Worm (Caenorhabditis elegans) whole organism, late embryonic: Measurements from ENCODE around the gene syx-18.

Source experiments
- C38D4.7 ChIP-seq: fragments of 200-800 bp; sonication (Bioruptor generic); optimal IDR thresholded peaks from 2 replicates; lab custom pipeline; 2018; ENCODE audit warnings: mild to moderate bottlenecking, missing genetic modification characterization, moderate library complexity, missing compliant biosample characterization
- F13H6.1 ChIP-seq: sonication (generic microtip); optimal IDR thresholded peaks from 2 replicates; lab custom pipeline; 2016; ENCODE audit warnings: missing genetic modification characterization, missing compliant biosample characterization
- K02D7.2 ChIP-seq: sonication (generic microtip); optimal IDR thresholded peaks from 2 replicates; lab custom pipeline; 2017; ENCODE audit warnings: mild to moderate bottlenecking, missing genetic modification characterization, missing compliant biosample characterization
- ama-1 ChIP-seq: fragments of 150-350 bp; optimal IDR thresholded peaks from 2 replicates; lab custom pipeline; 2014
- ceh-14 ChIP-seq: sonication (generic microtip); optimal IDR thresholded peaks from 2 replicates; lab custom pipeline; 2016; ENCODE audit warnings: missing genotype, missing genetic modification characterization, missing compliant biosample characterization
- ceh-19 ChIP-seq: fragments of 200-800 bp; sonication (Bioruptor generic); optimal IDR thresholded peaks from 2 replicates; lab custom pipeline; 2018; ENCODE audit warnings: mild to moderate bottlenecking, missing genetic modification characterization, missing compliant biosample characterization
- ceh-22 ChIP-seq: sonication (generic microtip); optimal IDR thresholded peaks from 2 replicates; lab custom pipeline; 2017; ENCODE audit warnings: missing biosample characterization, missing genetic modification characterization
- ceh-30 ChIP-seq: fragments of 150-350 bp; optimal IDR thresholded peaks from 2 replicates; lab custom pipeline; 2014; ENCODE audit warnings: missing biosample characterization, missing genetic modification characterization
- ceh-34 ChIP-seq: sonication (generic microtip); optimal IDR thresholded peaks from 2 replicates; lab custom pipeline; 2016; ENCODE audit warnings: mild to moderate bottlenecking, missing genetic modification characterization, missing compliant biosample characterization
- ceh-45 ChIP-seq: fragments of 200-800 bp; sonication (Bioruptor generic); IDR thresholded peaks from 2 replicates; pipeline ENCODE4 v1.3.6; 2022; ENCODE audit warnings: missing genetic modification reagents, missing genetic modification characterization, missing compliant biosample characterization
- ceh-48 ChIP-seq: sonication (generic microtip); optimal IDR thresholded peaks from 2 replicates; lab custom pipeline; 2016; ENCODE audit warnings: missing genetic modification characterization, inconsistent platforms, missing compliant biosample characterization
- ceh-6 ChIP-seq: fragments of 200-800 bp; sonication (Bioruptor generic); optimal IDR thresholded peaks from 2 replicates; lab custom pipeline; 2018; ENCODE audit warnings: mild to moderate bottlenecking, missing genetic modification characterization, missing compliant biosample characterization
- ceh-9 ChIP-seq: sonication (generic microtip); optimal IDR thresholded peaks from 2 replicates; lab custom pipeline; 2016; ENCODE audit warnings: mild to moderate bottlenecking, missing genetic modification characterization, inconsistent platforms, missing compliant biosample characterization
- che-1 ChIP-seq: sonication (generic microtip); optimal IDR thresholded peaks from 2 replicates; lab custom pipeline; 2016; ENCODE audit warnings: mild to moderate bottlenecking, missing genetic modification characterization, missing compliant biosample characterization
- dmd-4 ChIP-seq: sonication (generic microtip); optimal IDR thresholded peaks from 2 replicates; lab custom pipeline; 2016; ENCODE audit warnings: borderline replicate concordance, missing genetic modification characterization, missing compliant biosample characterization
- eyg-1 ChIP-seq: sonication (generic microtip); optimal IDR thresholded peaks from 2 replicates; lab custom pipeline; 2016; ENCODE audit warnings: missing genotype, missing genetic modification characterization, missing compliant biosample characterization
- fkh-10 ChIP-seq: fragments of 150-350 bp; optimal IDR thresholded peaks from 2 replicates; lab custom pipeline; 2014; ENCODE audit warnings: missing biosample characterization, missing genetic modification reagents, missing genetic modification characterization
- fkh-6 ChIP-seq: sonication (generic microtip); optimal IDR thresholded peaks from 2 replicates; lab custom pipeline; 2016; ENCODE audit warnings: missing genetic modification characterization, missing compliant biosample characterization
- gmeb-2 ChIP-seq: sonication (generic microtip); optimal IDR thresholded peaks from 2 replicates; lab custom pipeline; 2016; ENCODE audit warnings: missing genetic modification characterization, inconsistent platforms, missing compliant biosample characterization
- hlh-13 ChIP-seq: fragments of 200-800 bp; sonication (Bioruptor generic); optimal IDR thresholded peaks from 2 replicates; lab custom pipeline; 2018; ENCODE audit warnings: mild to moderate bottlenecking, missing genetic modification characterization, missing compliant biosample characterization
- hlh-15 ChIP-seq: sonication (generic microtip); optimal IDR thresholded peaks from 2 replicates; lab custom pipeline; 2016; ENCODE audit warnings: missing genetic modification characterization, missing compliant biosample characterization
- hlh-6 ChIP-seq: sonication (generic microtip); optimal IDR thresholded peaks from 2 replicates; lab custom pipeline; 2016; ENCODE audit warnings: missing genotype, missing genetic modification characterization, missing compliant biosample characterization
- hlh-8 ChIP-seq: sonication (generic microtip); optimal IDR thresholded peaks from 2 replicates; lab custom pipeline; 2016; ENCODE audit warnings: missing genotype, missing genetic modification characterization, missing compliant biosample characterization
- lim-6 ChIP-seq: sonication (generic microtip); optimal IDR thresholded peaks from 2 replicates; lab custom pipeline; 2016; ENCODE audit warnings: missing genetic modification characterization, missing compliant biosample characterization
- mec-3 ChIP-seq: sonication (generic microtip); optimal IDR thresholded peaks from 2 replicates; lab custom pipeline; 2016; ENCODE audit warnings: borderline replicate concordance, missing genetic modification characterization, missing compliant biosample characterization
- nfya-1 ChIP-seq: sonication (generic microtip); optimal IDR thresholded peaks from 2 replicates; lab custom pipeline; 2017; ENCODE audit warnings: missing genetic modification characterization, mild to moderate bottlenecking, missing compliant biosample characterization, antibody characterized with exemption, moderate library complexity
- nhr-11 ChIP-seq: fragments of 150-350 bp; optimal IDR thresholded peaks from 2 replicates; lab custom pipeline; 2014; ENCODE audit warnings: missing biosample characterization, missing genetic modification characterization
- npax-4 ChIP-seq: sonication (generic microtip); optimal IDR thresholded peaks from 2 replicates; lab custom pipeline; 2016; ENCODE audit warnings: missing genetic modification characterization, missing compliant biosample characterization
- pag-3 ChIP-seq: sonication (generic microtip); optimal IDR thresholded peaks from 2 replicates; lab custom pipeline; 2016; ENCODE audit warnings: missing compliant biosample characterization, missing genetic modification characterization, borderline replicate concordance
- pat-9 ChIP-seq: fragments of 200-800 bp; sonication (Bioruptor generic); optimal IDR thresholded peaks from 2 replicates; lab custom pipeline; 2018; ENCODE audit warnings: mild to moderate bottlenecking, missing genetic modification characterization, moderate library complexity, missing compliant biosample characterization
- pax-1 ChIP-seq: fragments of 150-350 bp; optimal IDR thresholded peaks from 2 replicates; lab custom pipeline; 2014; ENCODE audit warnings: missing biosample characterization, missing genetic modification characterization
- pha-2 ChIP-seq: sonication (generic microtip); optimal IDR thresholded peaks from 2 replicates; lab custom pipeline; 2017; ENCODE audit warnings: mild to moderate bottlenecking, missing genetic modification characterization, missing compliant biosample characterization
- pha-4 ChIP-seq: fragments of 150-350 bp; optimal IDR thresholded peaks from 2 replicates; lab custom pipeline; 2018; ENCODE audit warnings: missing biosample characterization, missing genetic modification reagents, missing genetic modification characterization
- pqm-1 ChIP-seq: sonication (generic microtip); optimal IDR thresholded peaks from 2 replicates; lab custom pipeline; 2016; ENCODE audit warnings: missing genetic modification characterization, missing compliant biosample characterization
- pros-1 ChIP-seq: fragments of 150-350 bp; optimal IDR thresholded peaks from 2 replicates; lab custom pipeline; 2014; ENCODE audit warnings: missing biosample characterization, missing genetic modification reagents, missing genetic modification characterization
- sdc-2 ChIP-seq: sonication (generic microtip); optimal IDR thresholded peaks from 2 replicates; lab custom pipeline; 2016; ENCODE audit warnings: missing genotype, missing genetic modification characterization, missing compliant biosample characterization
- sox-4 ChIP-seq: sonication (generic microtip); optimal IDR thresholded peaks from 2 replicates; lab custom pipeline; 2017; ENCODE audit warnings: mild to moderate bottlenecking, missing genetic modification characterization, inconsistent platforms, missing compliant biosample characterization
- ttx-3 ChIP-seq: sonication (generic microtip); optimal IDR thresholded peaks from 2 replicates; lab custom pipeline; 2016; ENCODE audit warnings: missing genetic modification reagents, missing genetic modification characterization, missing compliant biosample characterization
- unc-55 ChIP-seq: sonication (generic microtip); optimal IDR thresholded peaks from 2 replicates; lab custom pipeline; 2017; ENCODE audit warnings: missing biosample characterization, missing genetic modification reagents, missing genetic modification characterization
- unc-86 ChIP-seq: sonication (generic microtip); optimal IDR thresholded peaks from 2 replicates; lab custom pipeline; 2016; ENCODE audit warnings: missing genetic modification characterization, missing compliant biosample characterization
- ztf-16 ChIP-seq: sonication (generic microtip); optimal IDR thresholded peaks from 2 replicates; lab custom pipeline; 2017; ENCODE audit warnings: missing genetic modification characterization, missing compliant biosample characterization

Gene syx-18

DNA sequence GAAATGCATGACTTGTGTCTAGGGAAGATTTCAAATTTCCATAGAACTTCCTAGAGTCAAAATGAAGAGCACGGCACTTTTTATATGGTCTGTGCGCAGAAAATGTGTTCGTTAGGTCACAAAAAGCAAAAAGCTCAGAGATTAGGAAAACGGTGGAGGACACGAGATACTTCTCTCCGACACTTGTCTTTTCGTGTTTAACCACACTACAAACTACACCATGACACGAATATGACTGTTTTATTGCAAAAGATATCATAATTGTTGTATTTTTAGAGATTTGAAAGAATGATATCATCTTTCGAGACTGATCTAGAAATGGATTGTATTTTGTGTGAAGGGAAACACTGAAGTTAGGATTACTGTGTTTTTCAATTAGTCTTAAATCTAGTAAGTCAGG lies 43.8 kb upstream of the syx-18 start:
- no peak for TF ChIP-seq unc-55 (GFP tag; lab: Kevin White, UChicago)
- TF ChIP-seq eyg-1 (tag; lab: Kevin White, UChicago): no peak
- no peak for TF ChIP-seq sdc-2 (tag; lab: Kevin White, UChicago)

DNA sequence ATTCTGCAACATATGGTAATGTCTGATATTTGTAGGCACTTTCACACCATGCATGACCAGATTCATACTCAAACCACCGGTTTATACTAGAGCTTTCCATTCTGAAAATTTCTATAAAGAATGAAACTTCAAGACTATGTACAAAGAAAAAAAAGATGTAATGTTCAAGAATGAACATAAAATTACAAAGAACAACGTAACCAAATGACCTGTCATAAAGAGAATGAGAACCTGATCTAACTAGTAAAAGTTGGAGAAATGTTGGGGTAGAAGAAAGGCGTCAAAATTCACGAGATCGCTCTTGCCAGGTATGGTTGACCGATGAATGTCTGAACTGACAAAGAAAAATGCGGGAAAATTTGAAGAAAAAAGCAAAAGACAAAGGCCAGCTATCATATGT lies 42.3 kb upstream of the syx-18 start, which contains the start of gene W02F12.2:
W02F12.2 (minus strand) TSS at position 101 of the 400 bp plus-strand sequence.
- TF ChIP-seq ceh-6 (no peak), lim-6 (tag; lab: Kevin White, UChicago) (no peak), C38D4.7 (no peak), hlh-8 (tag; lab: Kevin White, UChicago) (no peak), pha-2 (tag; lab: Kevin White, UChicago) (no peak), ceh-14 (no peak), K02D7.2 (tag; lab: Kevin White, UChicago) (no peak), ztf-16 (tag; lab: Kevin White, UChicago) (no peak), nhr-11 (tag; lab: Kevin White, UChicago) (no peak)

DNA sequence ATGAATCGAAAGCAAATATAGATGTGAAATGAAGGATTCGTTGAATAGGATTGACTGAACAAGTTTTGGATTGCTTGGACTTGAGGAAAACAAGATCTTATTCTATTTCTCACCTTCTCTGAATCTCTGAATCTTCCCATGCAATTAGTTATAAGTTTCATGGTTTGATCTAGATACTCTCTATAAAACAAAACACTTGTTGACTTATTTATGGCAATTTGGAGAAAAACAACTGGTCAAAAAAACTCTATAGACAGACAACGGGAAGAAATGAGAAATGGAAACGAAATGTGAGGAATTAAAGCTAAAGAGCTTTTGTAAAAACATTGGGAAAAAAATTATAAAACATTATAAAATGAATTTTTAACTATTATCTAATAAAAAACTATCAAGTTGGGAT lies 39.4 kb upstream of the syx-18 start, which contains the start of gene W02F12.8:
W02F12.8 (minus strand) TSS at position 101 of the 400 bp plus-strand sequence.
- no peak for TF ChIP-seq che-1 (tag; lab: Kevin White, UChicago)
- no peak for TF ChIP-seq pat-9
- no peak for TF ChIP-seq ceh-30 (tag; lab: Kevin White, UChicago)
- no peak for TF ChIP-seq pha-2 (tag; lab: Kevin White, UChicago)
- TF ChIP-seq nfya-1 (tag; lab: Kevin White, UChicago): no peak
- no peak for TF ChIP-seq fkh-10
- no peak for TF ChIP-seq ceh-45 (GFP tag; lab: Robert Waterston, UW)
- TF ChIP-seq fkh-6 (tag; lab: Kevin White, UChicago): no peak
- no peak for TF ChIP-seq hlh-6
- no peak for TF ChIP-seq eyg-1 (tag; lab: Kevin White, UChicago)
- TF ChIP-seq ceh-48: no peak
- TF ChIP-seq ceh-6: no peak
- TF ChIP-seq ztf-16 (tag; lab: Kevin White, UChicago): no peak
- TF ChIP-seq hlh-15 (tag; lab: Kevin White, UChicago): no peak
- TF ChIP-seq pqm-1 (tag; lab: Kevin White, UChicago): no peak
- no peak for TF ChIP-seq pros-1 (tag; lab: Kevin White, UChicago)
- no peak for TF ChIP-seq pha-4 (tag; lab: Kevin White, UChicago)
- TF ChIP-seq npax-4: no peak
- TF ChIP-seq, all 69 proteins: peak for 0

DNA sequence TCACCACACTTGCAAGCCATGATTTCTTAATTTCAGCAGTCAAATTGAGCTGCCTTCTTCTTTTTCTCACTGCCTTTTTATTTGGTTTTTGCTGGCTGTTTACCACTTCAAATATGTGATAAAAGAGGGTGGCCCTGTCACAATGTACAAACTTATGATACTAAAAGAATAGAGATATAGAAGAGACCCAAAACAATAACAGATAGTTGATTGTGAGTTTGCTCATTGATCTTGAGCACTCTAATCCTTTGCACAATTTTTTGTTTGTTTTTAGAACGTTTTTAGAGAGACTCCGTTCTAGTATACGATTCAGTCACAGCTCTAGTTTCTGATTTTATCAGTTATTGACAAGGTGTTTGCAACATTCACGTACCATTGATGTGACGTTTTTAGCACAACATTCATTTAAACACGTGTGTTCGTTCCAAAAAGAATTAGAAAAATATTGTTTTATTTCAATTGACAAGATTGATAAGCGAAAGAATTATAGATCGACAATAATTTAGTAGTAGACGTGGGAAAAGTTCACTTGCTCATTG lies 36.6 kb upstream of the syx-18 start, which contains the start of gene mtl-1:
mtl-1 (minus strand) TSS at position 51 of the 539 bp plus-strand sequence.
- TF ChIP-seq dmd-4 (tag; lab: Kevin White, UChicago): no peak
- TF ChIP-seq ceh-9: no peak
- TF ChIP-seq sdc-2 (tag; lab: Kevin White, UChicago): no peak
- TF ChIP-seq nfya-1 (tag; lab: Kevin White, UChicago): no peak
- TF ChIP-seq unc-86 (tag; lab: Kevin White, UChicago): no peak
- no peak for TF ChIP-seq sox-4
- TF ChIP-seq gmeb-2 (tag; lab: Kevin White, UChicago): no peak
- TF ChIP-seq ama-1 (lab: Kevin White, UChicago): no peak

DNA sequence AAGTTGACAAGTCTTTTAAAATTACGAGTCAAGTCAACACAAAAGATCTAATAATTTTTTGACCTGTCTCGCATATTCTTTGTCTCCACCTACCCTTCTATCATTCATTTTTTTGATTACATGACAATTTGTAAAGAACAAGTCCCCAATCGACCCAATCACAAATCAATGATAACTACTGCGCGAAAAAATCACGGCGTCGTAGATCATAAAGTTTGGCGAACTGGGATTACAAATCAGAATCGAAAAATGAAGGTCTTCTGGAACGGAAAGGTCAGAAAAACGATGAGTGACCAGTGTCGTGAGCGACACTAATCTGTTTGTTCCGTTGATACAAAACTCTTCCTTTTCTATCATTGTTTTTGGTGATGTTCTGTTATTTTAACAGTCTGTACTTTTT lies 34.8 kb upstream of the syx-18 start:
- TF ChIP-seq pag-3 (tag; lab: Kevin White, UChicago): no peak
- no peak for TF ChIP-seq C38D4.7
- TF ChIP-seq hlh-15 (tag; lab: Kevin White, UChicago): no peak
- no peak for TF ChIP-seq sox-4
- no peak for TF ChIP-seq ttx-3 (tag; lab: Kevin White, UChicago)
- TF ChIP-seq ceh-45 (GFP tag; lab: Robert Waterston, UW): no peak
- no peak for TF ChIP-seq lim-6 (tag; lab: Kevin White, UChicago)
- TF ChIP-seq ceh-22: no peak
- no peak for TF ChIP-seq ceh-14
- TF ChIP-seq mec-3 (tag; lab: Kevin White, UChicago): no peak
- no peak for TF ChIP-seq hlh-13
- no peak for TF ChIP-seq pax-1
- no peak for TF ChIP-seq F13H6.1 (tag; lab: Kevin White, UChicago)
- no peak for TF ChIP-seq ceh-34 (tag; lab: Kevin White, UChicago)
- TF ChIP-seq ceh-19 (GFP tag; lab: Kevin White, UChicago): no peak
- TF ChIP-seq, all 69 proteins: peak for 0
